Worm (Caenorhabditis elegans) whole organism, midembryonic: ENCODE data around the gene srx-6.

ENCODE experiments used
- T22C8.4 ChIP-seq: fragments of 200-800 bp; sonication (Bioruptor generic); IDR thresholded peaks from 2 replicates; pipeline ENCODE4 v1.3.6; 2022; ENCODE audit warnings: missing genetic modification characterization, missing compliant biosample characterization
- cog-1 ChIP-seq: sonication (generic microtip); optimal IDR thresholded peaks from 2 replicates; lab custom pipeline; 2016; ENCODE audit warnings: missing genetic modification characterization, missing compliant biosample characterization
- flt-1 ChIP-seq: fragments of 200-800 bp; sonication (Bioruptor generic); IDR thresholded peaks from 2 replicates; pipeline ENCODE4 v1.3.6; 2022; ENCODE audit warnings: missing genetic modification characterization, missing compliant biosample characterization
- klf-2 ChIP-seq: fragments of 200-800 bp; sonication (Bioruptor generic); conservative IDR thresholded peaks from 2 replicates; pipeline ENCODE4 v1.3.6; 2022; ENCODE audit warnings: missing genetic modification reagents, missing genetic modification characterization, missing compliant biosample characterization
- med-1 ChIP-seq: sonication (generic microtip); optimal IDR thresholded peaks from 2 replicates; lab custom pipeline; 2017; ENCODE audit warnings: missing genetic modification characterization, mild to moderate bottlenecking, missing compliant biosample characterization, antibody characterized with exemption, missing genetic modification reagents; ENCODE audit not compliant: insufficient read depth
- ref-1 ChIP-seq: fragments of 200-800 bp; sonication (Bioruptor generic); conservative IDR thresholded peaks from 2 replicates; pipeline ENCODE4 v1.3.6; 2022; ENCODE audit warnings: missing genetic modification reagents, missing genetic modification characterization, missing compliant biosample characterization
- tab-1 ChIP-seq: fragments of 200-800 bp; sonication (Bioruptor generic); IDR thresholded peaks from 2 replicates; pipeline ENCODE4 v1.3.6; 2022; ENCODE audit warnings: missing genetic modification characterization, missing compliant biosample characterization
- ztf-23 ChIP-seq: fragments of 200-800 bp; sonication (Bioruptor generic); IDR thresholded peaks from 2 replicates; pipeline ENCODE4 v1.3.6; 2022; ENCODE audit warnings: missing genetic modification reagents, missing genetic modification characterization, missing compliant biosample characterization
- ztf-29 ChIP-seq: fragments of 200-800 bp; sonication (Bioruptor generic); IDR thresholded peaks from 2 replicates; pipeline ENCODE4 v1.3.6; 2022; ENCODE audit warnings: missing genetic modification reagents, missing genetic modification characterization, missing compliant biosample characterization

DNA sequence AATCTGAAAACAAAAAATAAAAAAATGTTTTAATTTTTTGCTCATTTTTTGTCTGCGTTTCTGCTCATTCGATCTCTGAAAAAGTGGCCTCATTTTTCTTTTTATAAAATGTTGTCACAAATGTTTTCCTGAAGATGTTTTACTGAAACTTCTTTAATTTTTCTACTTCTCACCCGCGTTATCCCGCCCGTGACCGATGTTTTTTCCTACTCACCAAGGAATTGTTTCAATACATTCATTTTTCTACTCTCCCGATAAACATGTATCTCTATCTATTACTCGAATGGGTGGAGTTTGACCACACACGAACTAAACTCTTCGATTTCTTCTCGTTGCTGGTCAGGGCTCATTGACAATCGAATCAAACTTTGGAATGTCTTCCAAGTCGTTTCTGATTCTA lies 17.7 kb upstream of the srx-6 start, which contains the start of gene F10G2.2:
- TF ChIP-seq flt-1 (no peak), ztf-29 (GFP tag; lab: Robert Waterston, UW) (no peak), med-1 (GFP tag; lab: Kevin White, UChicago) (no peak), T22C8.4 (GFP tag; lab: Robert Waterston, UW) (no peak), cog-1 (tag; lab: Kevin White, UChicago) (no peak), tab-1 (no peak), ref-1 (GFP tag; lab: Robert Waterston, UW) (no peak), ztf-23 (no peak), klf-2 (no peak)
